Worm (Caenorhabditis elegans) whole organism, late embryonic: ENCODE results near the gene zig-13.

Source experiments
- ama-1 ChIP-seq: fragments of 150-350 bp; optimal IDR thresholded peaks from 2 replicates; lab custom pipeline; 2014
- ceh-34 ChIP-seq: sonication (generic microtip); optimal IDR thresholded peaks from 2 replicates; lab custom pipeline; 2016; ENCODE audit warnings: mild to moderate bottlenecking, missing genetic modification characterization, missing compliant biosample characterization
- ceh-48 ChIP-seq: sonication (generic microtip); optimal IDR thresholded peaks from 2 replicates; lab custom pipeline; 2016; ENCODE audit warnings: missing genetic modification characterization, inconsistent platforms, missing compliant biosample characterization
- pha-4 ChIP-seq: fragments of 150-350 bp; optimal IDR thresholded peaks from 2 replicates; lab custom pipeline; 2018; ENCODE audit warnings: missing biosample characterization, missing genetic modification reagents, missing genetic modification characterization
- unc-55 ChIP-seq: sonication (generic microtip); optimal IDR thresholded peaks from 2 replicates; lab custom pipeline; 2017; ENCODE audit warnings: missing biosample characterization, missing genetic modification reagents, missing genetic modification characterization
- unc-86 ChIP-seq: sonication (generic microtip); optimal IDR thresholded peaks from 2 replicates; lab custom pipeline; 2016; ENCODE audit warnings: missing genetic modification characterization, missing compliant biosample characterization

- TF ChIP-seq pha-4 (tag; lab: Kevin White, UChicago) (no peak), ceh-48 (tag; lab: Kevin White, UChicago) (no peak), unc-86 (tag; lab: Kevin White, UChicago) (no peak), ama-1 (lab: Kevin White, UChicago) (no peak), ceh-34 (no peak), unc-55 (GFP tag; lab: Kevin White, UChicago) (no peak)
Observed at ce11 chrIII:184335-184734, 27.8 kb upstream of the zig-13 start.
